Worm (Caenorhabditis elegans) whole organism, young adult: ENCODE measurements around the gene ufd-1.
A peak's percentile ranks its signal among the peaks of the same experiment; 100 is the strongest.

Experiments used
- B0019.2 ChIP-seq: fragments of 200-800 bp; sonication (Bioruptor generic); conservative IDR thresholded peaks from 2 replicates; pipeline ENCODE4 v1.3.6; 2022; ENCODE audit warnings: missing genetic modification reagents, missing genetic modification characterization, missing compliant biosample characterization
- B0035.1 ChIP-seq: sonication (generic microtip); optimal IDR thresholded peaks from 2 replicates; lab custom pipeline; 2016; ENCODE audit warnings: missing genetic modification characterization, mild to moderate bottlenecking, missing compliant biosample characterization, missing genotype, missing genetic modification reagents
- C06A6.2 ChIP-seq: fragments of 200-800 bp; sonication (Bioruptor generic); conservative IDR thresholded peaks from 2 replicates; pipeline ENCODE4 v1.3.6; 2022; ENCODE audit warnings: missing genetic modification characterization, missing compliant biosample characterization
- C17E4.6 ChIP-seq: fragments of 200-800 bp; sonication (Bioruptor generic); IDR thresholded peaks from 2 replicates; pipeline ENCODE4 v1.3.6; 2022; ENCODE audit warnings: missing genetic modification reagents, missing genetic modification characterization, missing compliant biosample characterization
- D2030.7 ChIP-seq: fragments of 200-800 bp; sonication (Bioruptor generic); IDR thresholded peaks from 2 replicates; pipeline ENCODE4 v1.3.6; 2022; ENCODE audit warnings: missing genetic modification reagents, missing genetic modification characterization, missing compliant biosample characterization
- F22D6.2 ChIP-seq: sonication (generic microtip); optimal IDR thresholded peaks from 2 replicates; lab custom pipeline; 2016; ENCODE audit warnings: mild to moderate bottlenecking, missing genetic modification characterization, missing compliant biosample characterization
- F23B12.7 ChIP-seq: sonication (generic microtip); optimal IDR thresholded peaks from 2 replicates; lab custom pipeline; 2017; ENCODE audit warnings: missing genetic modification characterization, mild to moderate bottlenecking, missing compliant biosample characterization, antibody characterized with exemption, moderate library complexity; ENCODE audit not compliant: insufficient read depth
- F33H1.4 ChIP-seq: fragments of 200-800 bp; sonication (Bioruptor generic); IDR thresholded peaks from 2 replicates; pipeline ENCODE4 v1.3.6; 2022; ENCODE audit warnings: missing genetic modification reagents, missing genetic modification characterization, missing compliant biosample characterization
- F49E8.2 ChIP-seq: sonication (generic microtip); optimal IDR thresholded peaks from 3 replicates; lab custom pipeline; 2017; ENCODE audit warnings: missing genetic modification characterization, mild to moderate bottlenecking, missing compliant biosample characterization, antibody characterized with exemption, moderate library complexity; ENCODE audit not compliant: insufficient read depth
- F57C9.4 ChIP-seq: sonication (generic microtip); optimal IDR thresholded peaks from 2 replicates; lab custom pipeline; 2017; ENCODE audit warnings: mild to moderate bottlenecking, missing genetic modification characterization, missing compliant biosample characterization
- Y53G8AR.9 ChIP-seq: fragments of 200-800 bp; sonication (Bioruptor generic); conservative IDR thresholded peaks from 2 replicates; pipeline ENCODE4 v1.3.6; 2022; ENCODE audit warnings: missing genetic modification reagents, missing genetic modification characterization, missing compliant biosample characterization
- Y67H2A.10 ChIP-seq: fragments of 200-800 bp; sonication (Bioruptor generic); conservative IDR thresholded peaks from 2 replicates; pipeline ENCODE4 v1.3.6; 2022; ENCODE audit warnings: missing genetic modification reagents, missing genetic modification characterization, missing compliant biosample characterization
- Y79H2A.3 ChIP-seq: fragments of 200-800 bp; sonication (Bioruptor generic); conservative IDR thresholded peaks from 2 replicates; pipeline ENCODE4 v1.3.6; 2022; ENCODE audit warnings: missing genetic modification reagents, missing genetic modification characterization, missing compliant biosample characterization
- ama-1 ChIP-seq, 3 experiments: fragments of 150-350 bp in 1 of 3; sonication (generic microtip) in 2 of 3; optimal IDR thresholded peaks; 2 replicates each; lab custom pipeline; 2014 to 2018; ENCODE audit warnings: missing biosample characterization in 2 of 3, missing genetic modification characterization in 2 of 3, missing genetic modification reagents in 2 of 3
- athp-1 ChIP-seq: sonication (generic microtip); optimal IDR thresholded peaks from 2 replicates; lab custom pipeline; 2017; ENCODE audit warnings: mild to moderate bottlenecking, missing genetic modification characterization, missing compliant biosample characterization
- attf-3 ChIP-seq: fragments of 200-800 bp; sonication (Bioruptor generic); conservative IDR thresholded peaks from 2 replicates; pipeline ENCODE4 v1.3.6; 2022; ENCODE audit warnings: missing genetic modification reagents, missing genetic modification characterization, missing compliant biosample characterization
- attf-5 ChIP-seq: fragments of 200-800 bp; sonication (Bioruptor generic); optimal IDR thresholded peaks from 2 replicates; lab custom pipeline; 2018; ENCODE audit warnings: mild to moderate bottlenecking, missing genetic modification characterization, missing compliant biosample characterization
- cebp-1 ChIP-seq, 2 experiments: fragments of 200-800 bp in 1 of 2; sonication (Bioruptor generic) in 1 of 2; sonication (generic microtip) in 1 of 2; IDR thresholded peaks in 1 of 2; optimal IDR thresholded peaks in 1 of 2; 2 replicates each; pipeline versions ENCODE4 v1.3.6 to Lab custom; 2017 to 2022; ENCODE audit warnings: missing compliant biosample characterization in 2 of 2, missing genetic modification characterization in 2 of 2, mild to moderate bottlenecking in 1 of 2, missing genetic modification reagents in 1 of 2, moderate library complexity in 1 of 2
- ceh-27 ChIP-seq: fragments of 200-800 bp; sonication (Bioruptor generic); optimal IDR thresholded peaks from 2 replicates; lab custom pipeline; 2018; ENCODE audit warnings: mild to moderate bottlenecking, missing genetic modification characterization, moderate library complexity, missing compliant biosample characterization
- ceh-40 ChIP-seq: fragments of 200-800 bp; sonication (Bioruptor generic); IDR thresholded peaks from 2 replicates; pipeline ENCODE4 v1.3.6; 2022; ENCODE audit warnings: missing genetic modification characterization, missing compliant biosample characterization
- ceh-58 ChIP-seq: fragments of 200-800 bp; sonication (Bioruptor generic); IDR thresholded peaks from 2 replicates; pipeline ENCODE4 v1.3.6; 2022; ENCODE audit warnings: missing genetic modification characterization, missing compliant biosample characterization
- chd-7 ChIP-seq: sonication (generic microtip); optimal IDR thresholded peaks from 2 replicates; lab custom pipeline; 2016; ENCODE audit warnings: mild to moderate bottlenecking, missing genetic modification characterization, moderate library complexity, missing compliant biosample characterization
- die-1 ChIP-seq: sonication (generic microtip); optimal IDR thresholded peaks from 2 replicates; lab custom pipeline; 2016; ENCODE audit warnings: missing genotype, mild to moderate bottlenecking, missing genetic modification characterization, missing compliant biosample characterization
- dox-1 ChIP-seq: fragments of 200-800 bp; sonication (Bioruptor generic); IDR thresholded peaks from 2 replicates; pipeline ENCODE4 v1.3.6; 2022; ENCODE audit warnings: missing genetic modification reagents, missing genetic modification characterization, missing compliant biosample characterization
- efl-1 ChIP-seq: fragments of 150-350 bp; optimal IDR thresholded peaks from 2 replicates; lab custom pipeline; 2014; ENCODE audit warnings: missing biosample characterization, missing genetic modification reagents, missing genetic modification characterization
- ekl-4 ChIP-seq: fragments of 200-800 bp; sonication (Bioruptor generic); IDR thresholded peaks from 2 replicates; pipeline ENCODE4 v1.3.6; 2022; ENCODE audit warnings: missing genetic modification reagents, missing genetic modification characterization, missing compliant biosample characterization
- fkh-3 ChIP-seq: sonication (generic microtip); optimal IDR thresholded peaks from 2 replicates; lab custom pipeline; 2016; ENCODE audit warnings: mild to moderate bottlenecking, missing genetic modification characterization, missing compliant biosample characterization
- hlh-26 ChIP-seq: fragments of 200-800 bp; sonication (Bioruptor generic); conservative IDR thresholded peaks from 2 replicates; pipeline ENCODE4 v1.3.6; 2022; ENCODE audit warnings: missing genetic modification reagents, missing genetic modification characterization, missing compliant biosample characterization
- hrde-1 ChIP-seq: sonication (generic microtip); optimal IDR thresholded peaks from 2 replicates; lab custom pipeline; 2016; ENCODE audit warnings: missing genetic modification characterization, mild to moderate bottlenecking, missing compliant biosample characterization, moderate library complexity, missing genotype, missing genetic modification reagents, borderline replicate concordance
- let-526 ChIP-seq: fragments of 200-800 bp; sonication (Bioruptor generic); IDR thresholded peaks from 2 replicates; pipeline ENCODE4 v1.3.6; 2022; ENCODE audit warnings: missing genetic modification reagents, missing genetic modification characterization, missing compliant biosample characterization
- lin-54 ChIP-seq: fragments of 200-800 bp; sonication (Bioruptor generic); optimal IDR thresholded peaks from 2 replicates; lab custom pipeline; 2018; ENCODE audit warnings: mild to moderate bottlenecking, missing genetic modification characterization, missing compliant biosample characterization
- lsl-1 ChIP-seq: fragments of 200-800 bp; sonication (Bioruptor generic); optimal IDR thresholded peaks from 2 replicates; lab custom pipeline; 2018; ENCODE audit warnings: mild to moderate bottlenecking, missing genetic modification characterization, moderate library complexity, missing compliant biosample characterization
- mcd-1 ChIP-seq: fragments of 200-800 bp; sonication (Bioruptor generic); IDR thresholded peaks from 2 replicates; pipeline ENCODE4 v1.3.6; 2022; ENCODE audit warnings: missing genetic modification reagents, missing genetic modification characterization, missing compliant biosample characterization
- nhr-80 ChIP-seq: sonication (generic microtip); optimal IDR thresholded peaks from 2 replicates; lab custom pipeline; 2016; ENCODE audit warnings: missing genetic modification characterization, missing compliant biosample characterization
- rec-8 ChIP-seq, 2 experiments: sonication (generic microtip); optimal IDR thresholded peaks; 2 replicates each; lab custom pipeline; 2016; ENCODE audit warnings: mild to moderate bottlenecking in 2 of 2, missing genetic modification characterization in 2 of 2, missing genetic modification reagents in 2 of 2, missing genotype in 2 of 2, missing biosample characterization in 1 of 2, missing compliant biosample characterization in 1 of 2, moderate library complexity in 1 of 2
- snpc-4 ChIP-seq, 5 experiments: fragments of 150-350 bp in 1 of 5; sonication (generic microtip) in 4 of 5; optimal IDR thresholded peaks; 2 replicates each; lab custom pipeline; 2014 to 2018; ENCODE audit warnings: missing genetic modification characterization in 5 of 5, missing biosample characterization in 3 of 5, antibody characterized with exemption in 2 of 5, mild to moderate bottlenecking in 2 of 5, missing compliant biosample characterization in 2 of 5, missing genotype in 2 of 5, moderate library complexity in 2 of 5, missing genetic modification reagents in 1 of 5
- tbx-9 ChIP-seq: sonication (generic microtip); optimal IDR thresholded peaks from 2 replicates; lab custom pipeline; 2016; ENCODE audit warnings: borderline replicate concordance, missing genetic modification characterization, inconsistent platforms, missing compliant biosample characterization
- xnd-1 ChIP-seq: sonication (generic microtip); optimal IDR thresholded peaks from 2 replicates; lab custom pipeline; 2016; ENCODE audit warnings: missing genotype, missing genetic modification reagents, missing genetic modification characterization, missing compliant biosample characterization
- ztf-26 ChIP-seq: sonication (generic microtip); optimal IDR thresholded peaks from 2 replicates; lab custom pipeline; 2017; ENCODE audit warnings: missing genetic modification characterization, missing compliant biosample characterization

Gene ufd-1

DNA sequence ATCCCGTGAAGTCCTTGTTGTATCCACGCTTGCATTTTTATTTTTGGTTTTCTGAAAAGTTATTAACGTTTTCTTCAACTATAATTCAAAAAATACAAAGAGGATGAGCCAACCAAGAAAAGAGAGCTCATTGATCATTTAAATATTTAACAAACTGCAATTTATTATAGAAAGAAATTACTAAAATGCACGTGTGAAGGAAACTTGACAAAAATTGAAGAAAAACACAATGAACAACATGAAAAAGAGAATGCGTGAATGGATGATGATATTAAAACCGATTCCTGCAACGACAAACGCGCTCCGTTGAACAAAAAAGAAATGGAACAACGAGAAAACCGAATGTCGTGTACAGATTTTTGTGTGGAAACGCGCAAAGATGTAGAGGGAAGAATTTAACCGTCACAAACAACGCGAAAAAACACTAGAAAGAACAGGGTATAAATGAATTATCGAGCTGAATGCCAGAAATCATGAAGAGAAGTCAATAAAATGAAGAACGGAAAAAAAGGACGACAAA lies at the start of gene ufd-1:
ufd-1 (minus strand) TSS at position 51 of the 520 bp plus-strand sequence.
- no peak for TF ChIP-seq F33H1.4 (GFP tag; lab: Robert Waterston, UW)
- TF ChIP-seq Y79H2A.3: 0 out of 2 replicates have a peak, but pooled peaks have one; percentile 19
- peak; percentile 20 for TF ChIP-seq F23B12.7 (tag; lab: Kevin White, UChicago)
- no peak for TF ChIP-seq attf-3 (GFP tag; lab: Robert Waterston, UW)
- TF ChIP-seq mcd-1: no peak
- no peak for TF ChIP-seq cebp-1 (GFP tag; IDR thresholded peaks at IDR 0.05; lab: Robert Waterston, UW)
- peak; percentile 24 for TF ChIP-seq cebp-1 (tag; optimal IDR thresholded peaks at IDR 0.05; lab: Kevin White, UChicago)
- no peak for TF ChIP-seq xnd-1 (tag; lab: Kevin White, UChicago)
- peak; percentile 3 for TF ChIP-seq attf-5 (GFP tag; lab: Kevin White, UChicago)
- TF ChIP-seq lsl-1: peak; percentile 7
- TF ChIP-seq F22D6.2 (tag; lab: Kevin White, UChicago): no peak
- no peak for TF ChIP-seq snpc-4 (GFP tag; optimal IDR thresholded peaks at IDR 0.05; lab: Kevin White, UChicago)
- TF ChIP-seq snpc-4 (tag; optimal IDR thresholded peaks at IDR 0.05; lab: Kevin White, UChicago): peak in 1 of 4 experiments; percentile 30
- TF ChIP-seq lin-54 (GFP tag; lab: Kevin White, UChicago): peak; percentile 2

DNA sequence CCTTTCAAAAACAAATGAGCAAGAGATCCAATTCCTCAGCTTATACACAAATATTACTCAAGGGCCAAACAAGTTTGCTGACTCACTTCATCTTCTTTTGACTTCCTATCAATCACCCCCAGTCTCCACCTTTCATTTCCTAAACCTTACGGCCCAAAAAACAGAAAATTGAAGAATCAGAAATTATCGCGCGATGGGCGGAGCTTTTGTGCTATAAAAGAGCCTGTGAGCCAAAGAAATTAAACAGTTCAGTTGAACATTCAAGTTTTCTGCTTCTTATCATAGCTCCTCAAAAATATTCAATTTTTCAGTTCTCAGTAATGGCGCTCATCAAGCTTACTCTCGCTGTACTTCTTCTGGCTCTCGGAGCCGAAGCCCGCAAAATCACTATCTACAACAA lies 49.1 kb upstream of the ufd-1 start, which contains the start of gene thn-1:
thn-1 (plus strand) TSS at position 301 of the 400 bp plus-strand sequence.
- no peak for TF ChIP-seq dox-1

DNA sequence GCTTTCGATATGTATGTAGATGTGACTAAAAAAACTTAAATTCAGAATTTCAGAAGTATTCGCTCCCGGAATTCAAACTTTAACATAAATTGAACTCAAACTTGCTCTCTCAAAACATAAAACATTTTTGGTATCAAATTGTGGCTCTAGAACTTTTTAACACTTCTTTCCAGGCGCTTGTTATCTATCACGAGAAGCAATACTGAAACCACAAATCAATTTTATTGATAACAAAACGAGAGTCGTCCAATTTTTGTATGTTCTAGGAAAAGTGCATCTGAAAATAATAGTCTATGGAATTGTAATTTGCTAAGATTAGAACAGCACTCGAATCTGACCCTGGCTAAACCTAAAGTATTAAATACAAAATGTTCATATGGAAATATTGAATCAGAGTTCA lies 48.2 kb upstream of the ufd-1 start:
- TF ChIP-seq nhr-80 (peak; percentile 67), let-526 (GFP tag; lab: Robert Waterston, UW) (no peak)

ce11 chrIV:12376021-12376420 lies 45.3 kb upstream of the ufd-1 start, which contains the start of gene atz-1:
atz-1 (minus strand) TSS chrIV:12376121.
- TF ChIP-seq tbx-9 (tag; lab: Kevin White, UChicago): no peak
- no peak for TF ChIP-seq hrde-1 (tag; lab: Kevin White, UChicago)
- TF ChIP-seq Y67H2A.10 (GFP tag; lab: Robert Waterston, UW): no peak
- TF ChIP-seq, all 124 proteins: peak for 0

ce11 chrIV:12371879-12372278 lies 41.2 kb upstream of the ufd-1 start, which contains the start of gene wdr-46:
wdr-46 (plus strand) TSS chrIV:12372253.
- TF ChIP-seq B0019.2 (GFP tag; lab: Robert Waterston, UW) (no peak), ceh-40 (no peak), ceh-27 (no peak), rec-8 (tag; optimal IDR thresholded peaks at IDR 0.05; lab: Kevin White, UChicago) (no peak), C17E4.6 (0 out of 2 replicates have a peak, but pooled peaks have one; percentile 7), D2030.7 (GFP tag; lab: Robert Waterston, UW) (0 out of 2 replicates have a peak, but pooled peaks have one; percentile 26), Y53G8AR.9 (GFP tag; lab: Robert Waterston, UW) (peak; percentile 46; the same call in 1 of the 2 replicates), ztf-26 (tag; lab: Kevin White, UChicago) (peak; percentile 17), hlh-26 (GFP tag; lab: Robert Waterston, UW) (no peak), ekl-4 (peak; percentile 75), F49E8.2 (peak; percentile 49), efl-1 (GFP tag; lab: Kevin White, UChicago) (peak; percentile 84), C06A6.2 (GFP tag; lab: Robert Waterston, UW) (0 out of 2 replicates have a peak, but pooled peaks have one; percentile 29), fkh-3 (tag; lab: Kevin White, UChicago) (no peak), ceh-58 (GFP tag; lab: Robert Waterston, UW) (no peak), athp-1 (tag; lab: Kevin White, UChicago) (no peak), F57C9.4 (tag; lab: Kevin White, UChicago) (no peak), chd-7 (tag; lab: Kevin White, UChicago) (peak; percentile 2), ama-1 (optimal IDR thresholded peaks at IDR 0.05; lab: Kevin White, UChicago) (no peak), ama-1 (GFP tag; optimal IDR thresholded peaks at IDR 0.05; lab: Kevin White, UChicago) (peak; percentile 42 to 64), die-1 (tag; lab: Kevin White, UChicago) (no peak), B0035.1 (tag; lab: Kevin White, UChicago) (no peak)
